Fruit fly (Drosophila melanogaster): ENCODE results near the gene bai.

Gene bai

DNA sequence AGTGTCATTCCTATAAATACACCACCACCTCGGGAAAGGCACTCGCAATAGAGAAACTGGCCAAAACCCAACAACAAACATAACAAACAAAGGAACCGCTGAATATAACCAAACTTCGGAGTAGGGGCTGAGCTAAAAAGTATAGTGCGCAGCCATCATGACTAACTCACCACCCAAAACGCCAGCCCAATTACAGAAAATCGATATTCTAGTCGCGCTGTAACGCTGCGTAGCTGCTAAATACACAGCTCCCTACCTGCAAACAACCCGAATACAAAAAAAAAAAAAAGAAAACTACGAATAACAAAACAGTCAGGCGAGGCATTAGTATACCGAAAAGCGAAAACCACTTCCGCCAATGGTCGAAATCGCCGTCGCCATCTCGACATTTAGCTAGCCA lies 11.5 kb downstream of the bai start:
- no peak for TF ChIP-seq CG14860 (GFP tag; IDR thresholded peaks at IDR 0.05; ENCODE audit: partially characterized antibody)
- peak; percentile 39 for TF ChIP-seq bigmax (GFP tag; optimal IDR thresholded peaks at IDR 0.05)
- no peak for TF ChIP-seq bab2 (GFP tag; optimal IDR thresholded peaks at IDR 0.05)
- TF ChIP-seq CG10431 (GFP tag; optimal IDR thresholded peaks at IDR 0.05) = peak; percentile 10
- TF ChIP-seq Drgx (GFP tag; IDR thresholded peaks at IDR 0.05) = no peak
- peak; percentile 4 for TF ChIP-seq ab (GFP tag; optimal IDR thresholded peaks at IDR 0.05)
- TF ChIP-seq Rx (GFP tag; IDR thresholded peaks at IDR 0.05) = no peak
- no peak for TF ChIP-seq Ada2b (GFP tag; IDR thresholded peaks at IDR 0.05)
- peak in 1 of 2 experiments; percentile 87 for TF ChIP-seq eve (GFP tag; optimal IDR thresholded peaks at IDR 0.05)
- TF ChIP-seq Oli (tag; optimal IDR thresholded peaks at IDR 0.05) = no peak
- no peak for TF ChIP-seq CG30020 (tag; optimal IDR thresholded peaks at IDR 0.05)
- peak; percentile 96 for TF ChIP-seq onecut (GFP tag; IDR thresholded peaks at IDR 0.05)
- TF ChIP-seq dpn (GFP tag; optimal IDR thresholded peaks at IDR 0.05) = no peak
- no peak for TF ChIP-seq Rfx (GFP tag; IDR thresholded peaks at IDR 0.05)
- TF ChIP-seq Ets65A (GFP tag) = peak; percentile 55
- TF ChIP-seq D19B (GFP tag; optimal IDR thresholded peaks at IDR 0.05) = no peak

DNA sequence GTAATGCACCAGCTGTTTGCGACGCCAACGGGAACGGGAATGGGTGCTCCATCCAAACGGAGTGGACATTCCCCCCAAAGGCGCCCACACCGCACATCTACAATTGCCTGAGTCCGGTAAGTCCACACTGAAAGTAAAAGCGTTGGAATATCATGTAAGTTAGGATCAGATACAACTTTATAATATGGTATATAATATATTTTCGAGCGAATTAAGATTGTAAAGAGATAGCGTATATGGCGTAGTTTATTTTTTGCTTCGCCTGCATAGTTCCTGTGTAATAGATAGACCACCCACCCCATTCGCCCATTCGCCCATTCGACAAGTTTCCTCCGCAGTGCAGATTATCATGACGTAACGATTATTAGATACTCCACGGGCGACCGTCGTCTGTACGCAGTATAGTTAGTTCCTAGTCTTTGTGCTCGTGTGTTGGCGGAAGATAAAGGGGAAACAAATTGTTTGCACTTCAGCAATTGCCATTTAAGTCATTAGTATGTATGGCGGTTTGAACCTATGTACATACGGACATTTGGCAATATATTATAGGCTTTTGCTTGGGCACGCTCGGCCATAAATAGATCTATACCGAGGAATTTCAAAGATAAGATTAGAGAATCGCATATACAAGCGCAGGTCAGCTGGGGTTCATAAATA lies 12.4 kb downstream of the bai start:
- TF ChIP-seq pho (GFP tag; optimal IDR thresholded peaks at IDR 0.05) (peak; percentile 21), CG2678 (tag; optimal IDR thresholded peaks at IDR 0.05) (peak; percentile 5), Scr (GFP tag; IDR thresholded peaks at IDR 0.05; ENCODE audit: partially characterized antibody) (no peak), CG18764 (GFP tag; optimal IDR thresholded peaks at IDR 0.05) (no peak), exex (tag; optimal IDR thresholded peaks at IDR 0.05) (peak; percentile 77), Ada2b (GFP tag; IDR thresholded peaks at IDR 0.05) (0 out of 2 replicates have a peak, but pooled peaks have one; percentile 7), CG17186 (GFP tag; optimal IDR thresholded peaks at IDR 0.05) (no peak), CG14441 (GFP tag; IDR thresholded peaks at IDR 0.05) (peak; percentile 44; the same call in 1 of the 2 replicates), zf30C (GFP tag; optimal IDR thresholded peaks at IDR 0.05) (peak; percentile 16), ara (GFP tag; IDR thresholded peaks at IDR 0.05) (no peak), sc (optimal IDR thresholded peaks at IDR 0.05) (no peak), sc (GFP tag; optimal IDR thresholded peaks at IDR 0.05) (no peak), Xbp1 (GFP tag; optimal IDR thresholded peaks at IDR 0.05) (no peak), CG10543 (GFP tag; optimal IDR thresholded peaks at IDR 0.05) (no peak), p53 (GFP tag; optimal IDR thresholded peaks at IDR 0.05) (no peak), hbn (GFP tag; IDR thresholded peaks at IDR 0.05; ENCODE audit: partially characterized antibody) (no peak), CG3995 (GFP tag; optimal IDR thresholded peaks at IDR 0.05) (no peak), CG2120 (GFP tag; optimal IDR thresholded peaks at IDR 0.05) (peak; percentile 30), CG13424 (tag; optimal IDR thresholded peaks at IDR 0.05) (no peak), jigr1 (GFP tag; IDR thresholded peaks at IDR 0.05) (no peak), tna (GFP tag; IDR thresholded peaks at IDR 0.05; ENCODE audit: partially characterized antibody) (no peak), Aef1 (GFP tag; IDR thresholded peaks at IDR 0.05) (peak; percentile 24; the same call in 1 of the 3 replicates), NfI (GFP tag; optimal IDR thresholded peaks at IDR 0.05) (no peak), slbo (GFP tag; IDR thresholded peaks at IDR 0.05) (peak; percentile 51; the same call in 1 of the 2 replicates), Adf1 (GFP tag; IDR thresholded peaks at IDR 0.05) (peak; percentile 25; the same call in 1 of the 2 replicates), CG10274 (GFP tag; optimal IDR thresholded peaks at IDR 0.05) (no peak), Six4 (GFP tag; optimal IDR thresholded peaks at IDR 0.05) (no peak), CG13624 (GFP tag; optimal IDR thresholded peaks at IDR 0.05) (peak; percentile 21), CG18599 (GFP tag; optimal IDR thresholded peaks at IDR 0.05) (peak; percentile 56), corto (GFP tag; optimal IDR thresholded peaks at IDR 0.05) (no peak), CrebB (tag; optimal IDR thresholded peaks at IDR 0.05) (no peak), cad (GFP tag; optimal IDR thresholded peaks at IDR 0.05) (no peak), gsb-n (tag; optimal IDR thresholded peaks at IDR 0.05) (no peak), mirr (GFP tag; optimal IDR thresholded peaks at IDR 0.05) (peak; percentile 62), CoRest (tag; optimal IDR thresholded peaks at IDR 0.05) (no peak)

Measured in whole organism, embryonic.